Fruit fly (Drosophila melanogaster) whole organism, embryonic: ENCODE data around the gene nan.
A peak's percentile ranks its signal among the peaks of the same experiment; 100 is the strongest.

ENCODE experiments used
- Bteb2 ChIP-seq: fragments of 200-800 bp; sonication (Bioruptor generic); optimal IDR thresholded peaks from 2 replicates; lab custom pipeline; 2016; ENCODE audit warnings: missing biosample characterization, missing genetic modification characterization
- CG10147 ChIP-seq: fragments of 200-800 bp; sonication (Bioruptor generic); optimal IDR thresholded peaks from 2 replicates; lab custom pipeline; 2019; ENCODE audit warnings: missing biosample characterization, mild to moderate bottlenecking, missing genetic modification characterization, moderate library complexity
- CG10979 ChIP-seq: fragments of 200-800 bp; sonication (Bioruptor generic); optimal IDR thresholded peaks from 2 replicates; lab custom pipeline; 2018; ENCODE audit warnings: missing biosample characterization, mild to moderate bottlenecking, missing genetic modification characterization, moderate library complexity
- CG11085 ChIP-seq: fragments of 200-800 bp; sonication (Bioruptor generic); IDR thresholded peaks from 2 replicates; pipeline ENCODE4 v1.3.6; 2022; ENCODE audit warnings: missing biosample characterization, missing genetic modification characterization
- CG12391 ChIP-seq: fragments of 200-800 bp; sonication (Bioruptor generic); optimal IDR thresholded peaks from 3 replicates; lab custom pipeline; 2018; ENCODE audit warnings: missing biosample characterization, mild to moderate bottlenecking, missing genetic modification characterization, moderate library complexity
- CG12659 ChIP-seq: fragments of 200-800 bp; sonication (Bioruptor generic); optimal IDR thresholded peaks from 3 replicates; lab custom pipeline; 2017; ENCODE audit warnings: mild to moderate bottlenecking, missing biosample characterization, missing genetic modification reagents, missing genetic modification characterization
- CG15514 ChIP-seq: fragments of 200-800 bp; sonication (Bioruptor generic); optimal IDR thresholded peaks from 3 replicates; lab custom pipeline; 2017; ENCODE audit warnings: missing biosample characterization, missing genetic modification characterization, mild to moderate bottlenecking, moderate library complexity, missing genetic modification reagents
- CG16779 ChIP-seq: fragments of 200-800 bp; sonication (Bioruptor generic); IDR thresholded peaks from 2 replicates; pipeline ENCODE4 v1.3.6; 2022; ENCODE audit warnings: missing biosample characterization, missing genetic modification characterization
- CG17612 ChIP-seq: fragments of 200-800 bp; sonication (Bioruptor generic); IDR thresholded peaks from 2 replicates; pipeline ENCODE4 v1.3.6; 2022; ENCODE audit warnings: missing biosample characterization, missing genetic modification characterization
- CG18619 ChIP-seq: fragments of 200-800 bp; sonication (Bioruptor generic); optimal IDR thresholded peaks from 3 replicates; lab custom pipeline; 2017; ENCODE audit warnings: missing biosample characterization, mild to moderate bottlenecking, missing genetic modification characterization
- CG2199 ChIP-seq: fragments of 200-800 bp; sonication (Bioruptor generic); IDR thresholded peaks from 3 replicates; pipeline ENCODE4 v1.3.6; 2022; ENCODE audit warnings: missing biosample characterization, missing genetic modification characterization
- CG2875 ChIP-seq: fragments of 200-800 bp; sonication (Bioruptor generic); optimal IDR thresholded peaks from 2 replicates; lab custom pipeline; 2017; ENCODE audit warnings: missing biosample characterization, mild to moderate bottlenecking, missing genetic modification characterization, missing genetic modification reagents
- CG31365 ChIP-seq: fragments of 200-800 bp; sonication (Bioruptor generic); optimal IDR thresholded peaks from 2 replicates; lab custom pipeline; 2018; ENCODE audit warnings: missing biosample characterization, mild to moderate bottlenecking, missing genetic modification characterization
- CG31441 ChIP-seq: fragments of 200-800 bp; sonication (Bioruptor generic); IDR thresholded peaks from 2 replicates; pipeline ENCODE4 v1.3.6; 2022; ENCODE audit warnings: missing biosample characterization, missing genetic modification characterization
- CG4707 ChIP-seq: fragments of 200-800 bp; sonication (Bioruptor generic); optimal IDR thresholded peaks from 2 replicates; lab custom pipeline; 2018; ENCODE audit warnings: missing biosample characterization, mild to moderate bottlenecking, missing genetic modification characterization, moderate library complexity
- CG5180 ChIP-seq: fragments of 200-800 bp; sonication (Bioruptor generic); optimal IDR thresholded peaks from 3 replicates; lab custom pipeline; 2017; ENCODE audit warnings: missing biosample characterization, missing genetic modification characterization, mild to moderate bottlenecking, moderate library complexity, missing genetic modification reagents
- CG6813 ChIP-seq: fragments of 200-800 bp; sonication (Bioruptor generic); optimal IDR thresholded peaks from 2 replicates; lab custom pipeline; 2017; ENCODE audit warnings: missing biosample characterization, missing genetic modification characterization, mild to moderate bottlenecking, moderate library complexity, missing genetic modification reagents
- CG6854 ChIP-seq: fragments of 200-800 bp; sonication (Bioruptor generic); optimal IDR thresholded peaks from 3 replicates; lab custom pipeline; 2017; ENCODE audit warnings: missing biosample characterization, mild to moderate bottlenecking, missing genetic modification characterization
- CG9817 ChIP-seq: fragments of 200-800 bp; sonication (Bioruptor generic); optimal IDR thresholded peaks from 2 replicates; lab custom pipeline; 2018; ENCODE audit warnings: missing biosample characterization, mild to moderate bottlenecking, missing genetic modification characterization, moderate library complexity
- Dad ChIP-seq: fragments of 200-800 bp; sonication (Bioruptor generic); optimal IDR thresholded peaks from 3 replicates; lab custom pipeline; 2016; ENCODE audit warnings: missing biosample characterization, missing genetic modification characterization
- Dek ChIP-seq: fragments of 200-800 bp; sonication (Bioruptor generic); optimal IDR thresholded peaks from 3 replicates; lab custom pipeline; 2019; ENCODE audit warnings: missing biosample characterization, mild to moderate bottlenecking, missing genetic modification characterization, moderate library complexity
- Dip3 ChIP-seq: fragments of 200-800 bp; sonication (Bioruptor generic); optimal IDR thresholded peaks from 3 replicates; lab custom pipeline; 2016; ENCODE audit warnings: missing biosample characterization, missing genetic modification characterization
- Dll ChIP-seq: fragments of 200-800 bp; sonication (Bioruptor generic); IDR thresholded peaks from 4 replicates; pipeline ENCODE4 v1.3.6; 2022; ENCODE audit warnings: missing biosample characterization, missing genetic modification characterization; ENCODE audit not compliant: partially characterized antibody
- Doc2 ChIP-seq: fragments of 200-800 bp; sonication (Bioruptor generic); IDR thresholded peaks from 2 replicates; pipeline ENCODE4 v1.3.6; 2022; ENCODE audit warnings: missing biosample characterization, missing genetic modification characterization
- Kr ChIP-seq: fragments of 200-800 bp; sonication (Bioruptor generic); optimal IDR thresholded peaks from 2 replicates; lab custom pipeline; 2017; ENCODE audit warnings: missing biosample characterization, mild to moderate bottlenecking, missing genetic modification characterization
- Lpt ChIP-seq: fragments of >200 bp; optimal IDR thresholded peaks from 2 replicates; lab custom pipeline; 2018; ENCODE audit warnings: missing biosample characterization, missing genetic modification characterization
- NFAT ChIP-seq: fragments of 200-800 bp; sonication (Bioruptor generic); IDR thresholded peaks from 2 replicates; pipeline ENCODE4 v1.3.6; 2022; ENCODE audit warnings: missing biosample characterization, missing genetic modification characterization
- Nf-YC ChIP-seq: fragments of 200-800 bp; optimal IDR thresholded peaks from 3 replicates; lab custom pipeline; 2019; ENCODE audit warnings: missing biosample characterization, mild to moderate bottlenecking, missing genetic modification characterization, moderate library complexity
- PHDP ChIP-seq: fragments of 200-800 bp; sonication (Bioruptor generic); optimal IDR thresholded peaks from 3 replicates; lab custom pipeline; 2018; ENCODE audit warnings: missing biosample characterization, mild to moderate bottlenecking, missing genetic modification characterization, moderate library complexity
- Scr ChIP-seq: fragments of 200-800 bp; sonication (Bioruptor generic); IDR thresholded peaks from 2 replicates; pipeline ENCODE4 v1.3.6; 2022; ENCODE audit warnings: missing biosample characterization, missing genetic modification characterization; ENCODE audit not compliant: partially characterized antibody
- TFAM ChIP-seq: fragments of 200-800 bp; sonication (Bioruptor generic); optimal IDR thresholded peaks from 2 replicates; lab custom pipeline; 2017; ENCODE audit warnings: missing biosample characterization, missing genetic modification characterization, inconsistent platforms
- caup ChIP-seq: fragments of 200-800 bp; sonication (Bioruptor generic); optimal IDR thresholded peaks from 3 replicates; lab custom pipeline; 2017; ENCODE audit warnings: missing biosample characterization, mild to moderate bottlenecking, missing genetic modification characterization, moderate library complexity; ENCODE audit not compliant: severe bottlenecking
- chif ChIP-seq, 2 experiments: fragments of 200-800 bp; sonication (Bioruptor generic); optimal IDR thresholded peaks; 3 replicates each; lab custom pipeline; 2016; ENCODE audit warnings: missing biosample characterization in 2 of 2, missing genetic modification characterization in 2 of 2
- da ChIP-seq: fragments of 200-800 bp; sonication (Bioruptor generic); optimal IDR thresholded peaks from 2 replicates; lab custom pipeline; 2016; ENCODE audit warnings: missing biosample characterization, missing genetic modification characterization
- danr ChIP-seq: fragments of 200-800 bp; sonication (Bioruptor generic); IDR thresholded peaks from 2 replicates; pipeline ENCODE4 v1.3.6; 2022; ENCODE audit warnings: missing biosample characterization, missing genetic modification characterization
- grau ChIP-seq: fragments of 200-800 bp; optimal IDR thresholded peaks from 3 replicates; lab custom pipeline; 2019; ENCODE audit warnings: missing biosample characterization, mild to moderate bottlenecking, missing genetic modification characterization, moderate library complexity
- her ChIP-seq: fragments of 200-800 bp; sonication (Bioruptor generic); optimal IDR thresholded peaks from 2 replicates; lab custom pipeline; 2016; ENCODE audit warnings: missing biosample characterization, missing genetic modification characterization
- kah ChIP-seq: fragments of 200-800 bp; sonication (Bioruptor generic); optimal IDR thresholded peaks from 2 replicates; lab custom pipeline; 2018; ENCODE audit warnings: missing biosample characterization, mild to moderate bottlenecking, missing genetic modification characterization
- ken ChIP-seq: fragments of 200-800 bp; sonication (Bioruptor generic); IDR thresholded peaks from 3 replicates; pipeline ENCODE4 v1.3.6; 2022; ENCODE audit warnings: missing biosample characterization, missing genetic modification characterization
- mld ChIP-seq: fragments of 200-800 bp; sonication (Bioruptor generic); IDR thresholded peaks from 3 replicates; pipeline ENCODE4 v1.3.6; 2022; ENCODE audit warnings: missing biosample characterization, missing genetic modification characterization; ENCODE audit not compliant: partially characterized antibody
- org-1 ChIP-seq: fragments of 200-800 bp; sonication (Bioruptor generic); optimal IDR thresholded peaks from 2 replicates; lab custom pipeline; 2017; ENCODE audit warnings: missing biosample characterization, missing genetic modification characterization
- pan ChIP-seq, 4 experiments: fragments of >200 bp in 3 of 4; fragments of 200-800 bp in 1 of 4; sonication (Bioruptor generic) in 1 of 4; optimal IDR thresholded peaks in 3 of 4; IDR thresholded peaks in 1 of 4; 2 replicates each; pipeline versions ENCODE4 v1.3.6 to Lab custom; 2017 to 2022; ENCODE audit warnings: missing biosample characterization in 2 of 4, missing genetic modification characterization in 2 of 4, mixed read lengths in 1 of 4
- pb ChIP-seq: fragments of 200-800 bp; sonication (Bioruptor generic); optimal IDR thresholded peaks from 3 replicates; lab custom pipeline; 2016; ENCODE audit warnings: missing biosample characterization, missing genetic modification characterization
- pho ChIP-seq: fragments of 200-800 bp; sonication (Bioruptor generic); optimal IDR thresholded peaks from 2 replicates; lab custom pipeline; 2016; ENCODE audit warnings: missing biosample characterization, missing genetic modification characterization
- phol ChIP-seq: fragments of 200-800 bp; sonication (Bioruptor generic); optimal IDR thresholded peaks from 3 replicates; lab custom pipeline; 2018; ENCODE audit warnings: missing biosample characterization, mild to moderate bottlenecking, missing genetic modification characterization, moderate library complexity
- prd ChIP-seq, 3 experiments: fragments of >200 bp in 2 of 3; fragments of 200-800 bp in 1 of 3; sonication (Bioruptor generic) in 1 of 3; optimal IDR thresholded peaks in 2 of 3; IDR thresholded peaks in 1 of 3; 2 replicates in 2 of 3; 3 replicates in 1 of 3; pipeline versions ENCODE4 v1.3.6 to Lab custom; 2017 to 2022; ENCODE audit warnings: missing biosample characterization in 1 of 3, missing genetic modification characterization in 1 of 3
- sens-2 ChIP-seq: fragments of 200-800 bp; sonication (Bioruptor generic); IDR thresholded peaks from 2 replicates; pipeline ENCODE4 v1.3.6; 2022; ENCODE audit warnings: missing biosample characterization, missing genetic modification characterization
- slp2 ChIP-seq: fragments of 200-800 bp; sonication (Bioruptor generic); optimal IDR thresholded peaks from 2 replicates; lab custom pipeline; 2016; ENCODE audit warnings: missing biosample characterization, missing genetic modification characterization
- stc ChIP-seq: fragments of 200-800 bp; sonication (Bioruptor generic); IDR thresholded peaks from 2 replicates; pipeline ENCODE4 v1.3.6; 2022; ENCODE audit warnings: missing biosample characterization, missing genetic modification characterization
- tin ChIP-seq: fragments of 200-800 bp; sonication (Bioruptor generic); optimal IDR thresholded peaks from 3 replicates; lab custom pipeline; 2016; ENCODE audit warnings: missing biosample characterization, missing genetic modification characterization

nan gene

dm6 chr3L:14195714-14196113 is 6.3 kb upstream of the nan start (continued):
- no peak for TF ChIP-seq prd (optimal IDR thresholded peaks at IDR 0.05; lab: Kevin White, UChicago)
- no peak for TF ChIP-seq prd (GFP tag; IDR thresholded peaks at IDR 0.05; lab: Robert Waterston, UW)
- TF ChIP-seq Dad (GFP tag; lab: Kevin White, UChicago): no peak
- no peak for TF ChIP-seq CG9817 (tag; lab: Kevin White, UChicago)
- peak; percentile 15 for TF ChIP-seq CG18619 (GFP tag; lab: Kevin White, UChicago)
- TF ChIP-seq chif (GFP tag; optimal IDR thresholded peaks at IDR 0.05; lab: Kevin White, UChicago): no peak
- TF ChIP-seq ken (GFP tag; lab: Robert Waterston, UW): no peak
- TF ChIP-seq CG16779 (GFP tag; lab: Robert Waterston, UW): no peak
- TF ChIP-seq Bteb2 (GFP tag; lab: Kevin White, UChicago): peak; percentile 29
- TF ChIP-seq Dip3 (GFP tag; lab: Kevin White, UChicago): no peak
- no peak for TF ChIP-seq Dll (GFP tag; lab: Robert Waterston, UW)
- TF ChIP-seq slp2 (GFP tag; lab: Kevin White, UChicago): no peak
- no peak for TF ChIP-seq tin (GFP tag; lab: Kevin White, UChicago)
- no peak for TF ChIP-seq NFAT (GFP tag; lab: Robert Waterston, UW)
- no peak for TF ChIP-seq Dek
- TF ChIP-seq CG4707 (GFP tag; lab: Kevin White, UChicago): peak; percentile 72
- no peak for TF ChIP-seq pan (optimal IDR thresholded peaks at IDR 0.05; lab: Kevin White, UChicago)
- TF ChIP-seq pan (GFP tag; optimal IDR thresholded peaks at IDR 0.05 in 1 of 2, IDR thresholded peaks at IDR 0.05 in 1 of 2): peak in 1 of 2 experiments; percentile 9
- TF ChIP-seq CG2199 (GFP tag; lab: Robert Waterston, UW): no peak
- TF ChIP-seq da: peak; percentile 4
- no peak for TF ChIP-seq pb
- peak; percentile 32 for TF ChIP-seq CG12659 (GFP tag; lab: Kevin White, UChicago)
- no peak for TF ChIP-seq stc (GFP tag; lab: Robert Waterston, UW)
- peak; percentile 29 for TF ChIP-seq CG15514 (GFP tag; lab: Kevin White, UChicago)
- peak; percentile 36 for TF ChIP-seq CG31365 (tag; lab: Kevin White, UChicago)
- TF ChIP-seq CG11085 (GFP tag; lab: Robert Waterston, UW): no peak
- no peak for TF ChIP-seq mld (GFP tag; lab: Robert Waterston, UW)
- no peak for TF ChIP-seq kah (GFP tag; lab: Kevin White, UChicago)
- peak; percentile 2 for TF ChIP-seq her (GFP tag; lab: Kevin White, UChicago)
- no peak for TF ChIP-seq TFAM (GFP tag; lab: Kevin White, UChicago)
- TF ChIP-seq CG2875: peak; percentile 26
- no peak for TF ChIP-seq CG6854 (GFP tag; lab: Kevin White, UChicago)
- TF ChIP-seq danr (GFP tag; lab: Robert Waterston, UW): no peak
- TF ChIP-seq Nf-YC (tag; lab: Kevin White, UChicago): no peak
- no peak for TF ChIP-seq Scr
- peak; percentile 55 for TF ChIP-seq caup (GFP tag; lab: Kevin White, UChicago)
- peak; percentile 23 for TF ChIP-seq pho (GFP tag; lab: Kevin White, UChicago)
- TF ChIP-seq Doc2: no peak
- peak; percentile 13 for TF ChIP-seq CG12391 (tag; lab: Kevin White, UChicago)
- TF ChIP-seq CG5180 (GFP tag; lab: Kevin White, UChicago): peak; percentile 38
- TF ChIP-seq Lpt: no peak

- TF ChIP-seq sens-2 (GFP tag; lab: Robert Waterston, UW): no peak
- peak; percentile 36 for TF ChIP-seq CG10979 (tag; lab: Kevin White, UChicago)
- peak; percentile 16 for TF ChIP-seq phol (tag; lab: Kevin White, UChicago)
- TF ChIP-seq CG10147 (GFP tag; lab: Kevin White, UChicago): no peak
- no peak for TF ChIP-seq grau (tag; lab: Kevin White, UChicago)
- peak; percentile 10 for TF ChIP-seq PHDP
- TF ChIP-seq CG31441 (GFP tag; lab: Robert Waterston, UW): peak; percentile 50; the same call in 1 of the 2 replicates
- peak; percentile 33 for TF ChIP-seq CG6813 (GFP tag; lab: Kevin White, UChicago)
- peak; percentile 70 for TF ChIP-seq Kr (GFP tag; lab: Kevin White, UChicago)
- peak; percentile 2 for TF ChIP-seq org-1 (GFP tag; lab: Kevin White, UChicago)
- TF ChIP-seq CG17612: no peak
Measured at dm6 chr3L:14193962-14194503, 4.6 kb upstream of the nan start.
